Fruit fly (Drosophila melanogaster): ENCODE data around the gene CG14384.

CG14384 gene

DNA sequence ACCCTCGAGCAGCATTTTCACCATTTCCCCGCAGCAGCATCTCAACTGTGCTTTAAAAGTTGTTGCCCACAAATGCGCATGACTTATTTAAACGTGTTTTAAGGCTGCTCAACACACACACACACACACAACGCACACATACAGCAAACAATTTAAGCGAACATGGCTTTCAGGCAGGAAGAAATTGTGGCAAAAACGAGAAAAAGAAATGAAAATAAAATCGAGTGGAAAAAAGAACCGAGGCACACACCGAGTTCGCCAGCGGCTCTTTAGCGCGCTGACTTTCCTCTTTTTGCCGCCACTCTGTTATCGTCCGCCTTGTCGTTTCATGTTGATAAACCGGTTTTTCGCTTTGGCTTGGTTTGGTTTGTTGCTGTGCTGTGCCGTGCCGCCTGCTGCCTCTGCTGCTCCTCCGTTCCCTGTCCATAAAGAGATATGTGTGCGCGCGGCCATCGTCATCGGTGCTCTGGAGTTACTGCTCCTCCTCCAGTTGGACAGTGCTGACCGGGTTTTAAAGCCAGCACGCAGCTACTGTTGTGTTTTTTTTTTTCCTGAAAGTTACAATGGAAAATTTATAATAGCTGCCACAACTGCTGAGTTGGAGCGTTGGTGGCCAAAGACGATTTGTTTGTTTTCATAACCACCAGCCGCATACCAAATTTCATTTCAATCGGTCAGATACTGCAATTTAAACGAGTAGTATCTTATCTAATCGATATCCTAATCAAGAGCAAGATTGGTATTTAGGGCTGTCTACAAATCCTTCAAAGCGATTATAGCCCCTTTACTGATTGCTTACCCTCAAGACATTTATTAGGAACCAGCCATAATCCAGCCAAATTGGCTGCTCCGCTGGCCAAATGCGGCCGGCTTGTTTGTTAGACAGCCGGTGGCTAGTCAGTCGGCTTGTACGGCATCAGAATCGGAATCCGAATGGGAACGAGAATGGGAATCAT is 48.6 kb upstream of the CG14384 start (continued):
- TF ChIP-seq CG17385 (GFP tag; optimal IDR thresholded peaks at IDR 0.05), result peak; percentile 1
- TF ChIP-seq Gsc (GFP tag; IDR thresholded peaks at IDR 0.05), result no peak
- TF ChIP-seq CG2889 (GFP tag; IDR thresholded peaks at IDR 0.05), result no peak
- TF ChIP-seq CG2712 (tag; optimal IDR thresholded peaks at IDR 0.05), result peak; percentile 18
- peak; percentile 64; the same call in 2 of the 4 replicates for TF ChIP-seq chinmo (GFP tag; IDR thresholded peaks at IDR 0.05; ENCODE audit: partially characterized antibody)
- TF ChIP-seq Oli (tag; optimal IDR thresholded peaks at IDR 0.05), result no peak
- TF ChIP-seq CG9609 (GFP tag; optimal IDR thresholded peaks at IDR 0.05), result peak; percentile 39
- no peak for TF ChIP-seq sob (GFP tag; IDR thresholded peaks at IDR 0.05)
- TF ChIP-seq pum (GFP tag; optimal IDR thresholded peaks at IDR 0.05), result no peak
- no peak for TF ChIP-seq caup (GFP tag; optimal IDR thresholded peaks at IDR 0.05; ENCODE audit: severe bottlenecking)
- peak; percentile 7 for TF ChIP-seq CG12155 (GFP tag; optimal IDR thresholded peaks at IDR 0.05)
- no peak for TF ChIP-seq CG5953 (GFP tag; IDR thresholded peaks at IDR 0.05)
- TF ChIP-seq Doc3 (GFP tag; IDR thresholded peaks at IDR 0.05; ENCODE audit: partially characterized antibody), result no peak
- TF ChIP-seq Xrp1 (GFP tag; IDR thresholded peaks at IDR 0.05), result no peak
- no peak for TF ChIP-seq Neu2 (GFP tag; optimal IDR thresholded peaks at IDR 0.05; ENCODE audit: borderline replicate concordance)
- TF ChIP-seq gfzf (GFP tag; optimal IDR thresholded peaks at IDR 0.05), result no peak
- TF ChIP-seq Ssrp (tag; optimal IDR thresholded peaks at IDR 0.05), result no peak
- no peak for TF ChIP-seq CG5245 (GFP tag; optimal IDR thresholded peaks at IDR 0.05)
- TF ChIP-seq Elba2 (GFP tag; optimal IDR thresholded peaks at IDR 0.05), result no peak
- TF ChIP-seq CG12071 (GFP tag; optimal IDR thresholded peaks at IDR 0.05), result no peak
- no peak for TF ChIP-seq Atf3 (GFP tag; optimal IDR thresholded peaks at IDR 0.05)
- no peak for TF ChIP-seq CG9876 (GFP tag; optimal IDR thresholded peaks at IDR 0.05)
- TF ChIP-seq MBD-R2 (GFP tag; IDR thresholded peaks at IDR 0.05), result no peak
- no peak for TF ChIP-seq repo (GFP tag; optimal IDR thresholded peaks at IDR 0.05)
- no peak for TF ChIP-seq CG11696 (GFP tag; IDR thresholded peaks at IDR 0.05)
- no peak for TF ChIP-seq z (GFP tag; IDR thresholded peaks at IDR 0.05)
- TF ChIP-seq Tbp (GFP tag; optimal IDR thresholded peaks at IDR 0.05), result peak; percentile 30
- peak; percentile 31 for TF ChIP-seq CG15514 (GFP tag; optimal IDR thresholded peaks at IDR 0.05)
- no peak for TF ChIP-seq CG4404 (GFP tag; IDR thresholded peaks at IDR 0.05)
- TF ChIP-seq Sox102F (GFP tag; optimal IDR thresholded peaks at IDR 0.05), result no peak
- 0 out of 2 replicates have a peak, but pooled peaks have one; percentile 26 for TF ChIP-seq Awh (GFP tag; IDR thresholded peaks at IDR 0.05)
- no peak for TF ChIP-seq CG7372 (GFP tag; IDR thresholded peaks at IDR 0.05)
- no peak for TF ChIP-seq CG34224 (GFP tag; IDR thresholded peaks at IDR 0.05; ENCODE audit: partially characterized antibody)
- TF ChIP-seq sima (GFP tag; optimal IDR thresholded peaks at IDR 0.05), result no peak
- TF ChIP-seq CG32767 (GFP tag; IDR thresholded peaks at IDR 0.05), result 0 out of 2 replicates have a peak, but pooled peaks have one; percentile 14
- no peak for TF ChIP-seq Bdp1 (GFP tag; optimal IDR thresholded peaks at IDR 0.05)
- no peak for TF ChIP-seq jing (GFP tag; optimal IDR thresholded peaks at IDR 0.05)
- TF ChIP-seq D19A (tag; optimal IDR thresholded peaks at IDR 0.05), result no peak
- no peak for TF ChIP-seq CG11695 (GFP tag; IDR thresholded peaks at IDR 0.05)
- TF ChIP-seq insv (GFP tag; optimal IDR thresholded peaks at IDR 0.05), result peak in 1 of 2 experiments; percentile 43
- no peak for TF ChIP-seq CG6854 (GFP tag; optimal IDR thresholded peaks at IDR 0.05)
- TF ChIP-seq nmo (GFP tag; optimal IDR thresholded peaks at IDR 0.05), result peak; percentile 12
- TF ChIP-seq pnt (GFP tag; optimal IDR thresholded peaks at IDR 0.05), result no peak
- no peak for TF ChIP-seq Ravus (GFP tag; IDR thresholded peaks at IDR 0.05)
- TF ChIP-seq CG16813 (GFP tag; IDR thresholded peaks at IDR 0.05; ENCODE audit: partially characterized antibody), result no peak
- no peak for TF ChIP-seq CG13775 (GFP tag; optimal IDR thresholded peaks at IDR 0.05)
- TF ChIP-seq nom (GFP tag; optimal IDR thresholded peaks at IDR 0.05), result peak; percentile 68
- TF ChIP-seq hth (optimal IDR thresholded peaks at IDR 0.05), result no peak
- no peak for TF ChIP-seq CG12236 (GFP tag; optimal IDR thresholded peaks at IDR 0.05)

Measured in whole organism, embryonic.